Fruit fly (Drosophila melanogaster) whole organism, embryonic: ENCODE results near the gene Pex7.

Experiments used
- Antp ChIP-seq: fragments of 200-800 bp; sonication (Bioruptor generic); optimal IDR thresholded peaks from 3 replicates; lab custom pipeline; 2016; ENCODE audit warnings: missing biosample characterization, missing genetic modification characterization
- CG13123 ChIP-seq: fragments of 200-800 bp; sonication (Bioruptor generic); optimal IDR thresholded peaks from 2 replicates; lab custom pipeline; 2016; ENCODE audit warnings: missing biosample characterization, missing genetic modification characterization
- CG14667 ChIP-seq: fragments of 200-800 bp; sonication (Bioruptor generic); IDR thresholded peaks from 2 replicates; pipeline ENCODE4 v1.3.6; 2022; ENCODE audit warnings: missing biosample characterization, missing genetic modification characterization
- Dip3 ChIP-seq: fragments of 200-800 bp; sonication (Bioruptor generic); optimal IDR thresholded peaks from 3 replicates; lab custom pipeline; 2016; ENCODE audit warnings: missing biosample characterization, missing genetic modification characterization
- gsb ChIP-seq: fragments of 200-800 bp; sonication (Bioruptor generic); IDR thresholded peaks from 2 replicates; pipeline ENCODE4 v1.3.6; 2022; ENCODE audit warnings: missing biosample characterization, missing genetic modification characterization
- klu ChIP-seq: fragments of 200-800 bp; sonication (Bioruptor generic); IDR thresholded peaks from 2 replicates; pipeline ENCODE4 v1.3.6; 2022; ENCODE audit warnings: missing biosample characterization, missing genetic modification characterization
- sens-2 ChIP-seq: fragments of 200-800 bp; sonication (Bioruptor generic); IDR thresholded peaks from 2 replicates; pipeline ENCODE4 v1.3.6; 2022; ENCODE audit warnings: missing biosample characterization, missing genetic modification characterization

DNA sequence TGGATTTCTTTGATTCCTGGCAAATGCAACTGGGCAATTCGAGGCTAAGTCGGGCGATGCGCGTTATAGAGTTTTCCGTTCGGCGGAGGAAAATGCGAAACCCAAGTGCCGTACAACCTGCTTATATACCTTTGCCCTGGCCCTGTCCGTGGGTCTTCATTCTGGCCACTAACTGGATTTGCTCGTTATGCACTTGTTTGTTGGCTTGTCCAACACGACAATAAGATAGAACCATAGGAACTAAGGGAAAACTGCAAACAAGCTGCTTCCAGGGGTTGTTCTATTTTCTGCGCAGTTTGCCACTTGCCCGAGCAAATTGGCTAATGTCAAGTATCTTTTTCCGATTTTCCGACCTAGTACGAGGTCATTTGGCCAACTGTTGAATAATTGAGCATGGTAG, 1.9 kb downstream of the Pex7 start, which contains the start of gene Arr2:
- no peak for TF ChIP-seq Antp (GFP tag; lab: Kevin White, UChicago)
- TF ChIP-seq sens-2 (GFP tag; lab: Robert Waterston, UW) = no peak
- TF ChIP-seq CG13123 (GFP tag; lab: Kevin White, UChicago) = no peak
- TF ChIP-seq klu (GFP tag; lab: Robert Waterston, UW) = no peak
- no peak for TF ChIP-seq gsb
- no peak for TF ChIP-seq Dip3
- no peak for TF ChIP-seq CG14667 (GFP tag; lab: Robert Waterston, UW)
